Worm (Caenorhabditis elegans): ENCODE measurements around the gene rif-1.2.
A peak's percentile ranks its signal among the peaks of the same experiment; 100 is the strongest.

rif-1.2 gene

DNA sequence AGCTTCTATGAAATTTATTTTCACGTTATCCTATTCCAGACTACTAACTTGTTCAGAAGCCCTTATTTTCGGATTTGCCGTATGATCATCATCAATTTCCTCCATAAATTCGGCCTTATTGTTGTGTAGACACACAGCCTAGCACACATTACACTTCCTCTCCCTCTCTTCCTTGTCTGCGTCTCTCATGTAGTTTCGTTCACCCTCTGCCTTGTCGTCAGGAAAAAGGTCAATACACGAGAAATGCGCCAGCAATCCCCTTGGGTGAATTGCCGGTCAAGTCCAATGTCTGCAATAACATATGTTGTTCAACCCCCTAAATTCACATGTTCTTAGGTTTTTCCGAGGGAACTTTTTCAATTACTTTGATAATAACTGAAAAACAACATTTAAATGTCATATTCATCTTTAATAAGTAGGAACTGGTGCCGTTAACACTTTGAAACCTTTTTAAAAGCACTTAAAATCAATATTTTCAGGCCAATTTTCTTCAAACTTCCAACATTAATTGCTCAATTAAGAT is 22.6 kb upstream of the rif-1.2 start, which contains the start of gene F17E5.2 (continued):
- peak; percentile 97 for TF ChIP-seq fkh-10 (GFP tag; optimal IDR thresholded peaks at IDR 0.05)
- no peak for TF ChIP-seq ceh-44 (GFP tag; IDR thresholded peaks at IDR 0.05)
- TF ChIP-seq F26F4.8 (GFP tag; conservative IDR thresholded peaks at IDR 0.05): no peak
- TF ChIP-seq lin-13 (GFP tag; optimal IDR thresholded peaks at IDR 0.05): peak; percentile 91
- TF ChIP-seq nhr-6 (tag; optimal IDR thresholded peaks at IDR 0.05): peak; percentile 92
- no peak for TF ChIP-seq madf-5 (GFP tag; IDR thresholded peaks at IDR 0.05)
- TF ChIP-seq gei-8 (GFP tag; optimal IDR thresholded peaks at IDR 0.05): peak; percentile 38
- no peak for TF ChIP-seq lim-7 (GFP tag; IDR thresholded peaks at IDR 0.05)
- TF ChIP-seq nhr-48 (tag; optimal IDR thresholded peaks at IDR 0.05): peak; percentile 79
- TF ChIP-seq snpc-1.2 (GFP tag; IDR thresholded peaks at IDR 0.05): no peak
- peak in 1 of 2 experiments; percentile 99 for TF ChIP-seq unc-62 (GFP tag; optimal IDR thresholded peaks at IDR 0.05 in 1 of 2)
- no peak for TF ChIP-seq unc-62 (tag; optimal IDR thresholded peaks at IDR 0.05)
- peak; percentile 93 for TF ChIP-seq dmd-6 (GFP tag; IDR thresholded peaks at IDR 0.05)
- TF ChIP-seq ZK337.2 (GFP tag; IDR thresholded peaks at IDR 0.05): no peak
- peak; percentile 63 for TF ChIP-seq F10B5.3 (tag; optimal IDR thresholded peaks at IDR 0.05)
- peak; percentile 48 to 86 for TF ChIP-seq mdl-1 (tag; optimal IDR thresholded peaks at IDR 0.05)
- 0 out of 2 replicates have a peak, but pooled peaks have one; percentile 68 for TF ChIP-seq daf-19 (GFP tag; conservative IDR thresholded peaks at IDR 0.05)
- TF ChIP-seq zag-1 (tag; optimal IDR thresholded peaks at IDR 0.05): no peak
- no peak for TF ChIP-seq sdz-12 (GFP tag; optimal IDR thresholded peaks at IDR 0.05)
- TF ChIP-seq ztf-7 (tag; optimal IDR thresholded peaks at IDR 0.05): peak; percentile 89
- peak; percentile 15 for TF ChIP-seq nhr-237 (tag; optimal IDR thresholded peaks at IDR 0.05)
- peak; percentile 62; the same call in 1 of the 2 replicates for TF ChIP-seq dmd-9 (GFP tag; IDR thresholded peaks at IDR 0.05)
- TF ChIP-seq hif-1 (tag; optimal IDR thresholded peaks at IDR 0.05): peak; percentile 31 to 85
- TF ChIP-seq skn-1 (tag; optimal IDR thresholded peaks at IDR 0.05): no peak
- TF ChIP-seq fos-1 (tag; optimal IDR thresholded peaks at IDR 0.05): no peak
- no peak for TF ChIP-seq saeg-2 (GFP tag; IDR thresholded peaks at IDR 0.05)
- TF ChIP-seq ces-1 (GFP tag; optimal IDR thresholded peaks at IDR 0.05): no peak
- no peak; the same call in 1 of the 2 replicates for TF ChIP-seq vab-7 (GFP tag; IDR thresholded peaks at IDR 0.05)
- TF ChIP-seq mep-1 (tag; optimal IDR thresholded peaks at IDR 0.05): peak; percentile 98
- no peak for TF ChIP-seq mxl-2 (GFP tag; conservative IDR thresholded peaks at IDR 0.05)
- no peak for TF ChIP-seq lin-39 (tag; optimal IDR thresholded peaks at IDR 0.05)
- peak; percentile 94 for TF ChIP-seq mxl-3 (GFP tag; optimal IDR thresholded peaks at IDR 0.05)
- no peak for TF ChIP-seq zip-11 (GFP tag; IDR thresholded peaks at IDR 0.05)
- no peak for TF ChIP-seq daf-12 (tag; optimal IDR thresholded peaks at IDR 0.05)
- peak; percentile 46; the same call in 1 of the 2 replicates for TF ChIP-seq nhr-41 (GFP tag; IDR thresholded peaks at IDR 0.05)
- TF ChIP-seq mes-2 (tag; optimal IDR thresholded peaks at IDR 0.05; ENCODE audit: poor library complexity, severe bottlenecking): peak; percentile 96
- TF ChIP-seq lin-38 (GFP tag; IDR thresholded peaks at IDR 0.05): no peak; the same call in none of the 2 replicates
- TF ChIP-seq nhr-11 (tag; optimal IDR thresholded peaks at IDR 0.05): peak; percentile 97
- no peak for TF ChIP-seq zfp-2 (tag; optimal IDR thresholded peaks at IDR 0.05)
- no peak for TF ChIP-seq nhr-111 (GFP tag; optimal IDR thresholded peaks at IDR 0.05)
- peak; percentile 80 for TF ChIP-seq php-3 (GFP tag; IDR thresholded peaks at IDR 0.05)
- TF ChIP-seq nhr-28 (tag; optimal IDR thresholded peaks at IDR 0.05): peak; percentile 96
- TF ChIP-seq dve-1 (tag; optimal IDR thresholded peaks at IDR 0.05; ENCODE audit: insufficient read depth): peak; percentile 98
- no peak for TF ChIP-seq ztf-11 (tag; optimal IDR thresholded peaks at IDR 0.05)
- TF ChIP-seq nhr-77 (tag; optimal IDR thresholded peaks at IDR 0.05): peak; percentile 94
- no peak for TF ChIP-seq mdt-29 (GFP tag; IDR thresholded peaks at IDR 0.05)
- peak; percentile 76; the same call in 1 of the 2 replicates for TF ChIP-seq pha-4 (GFP tag; IDR thresholded peaks at IDR 0.05)
- TF ChIP-seq pha-4 (tag; optimal IDR thresholded peaks at IDR 0.05): peak; percentile 98
- no peak for TF ChIP-seq set-16 (GFP tag; IDR thresholded peaks at IDR 0.05)
- TF ChIP-seq hlh-11 (tag; optimal IDR thresholded peaks at IDR 0.05): peak; percentile 97
- TF ChIP-seq hlh-30 (tag; optimal IDR thresholded peaks at IDR 0.05; ENCODE audit: insufficient read depth): peak; percentile 93
